Worm (Caenorhabditis elegans) whole organism, L1 larva: Measurements from ENCODE around the gene dac-1.

ENCODE experiments used
- C04F5.9 ChIP-seq: sonication (generic microtip); optimal IDR thresholded peaks from 2 replicates; lab custom pipeline; 2016; ENCODE audit warnings: missing genetic modification characterization, missing compliant biosample characterization
- aly-2 ChIP-seq: fragments of 150-350 bp; optimal IDR thresholded peaks from 2 replicates; lab custom pipeline; 2014; ENCODE audit warnings: missing biosample characterization, missing genetic modification characterization
- dpl-1 ChIP-seq, 3 experiments: fragments of 150-350 bp in 2 of 3; sonication (generic microtip) in 1 of 3; optimal IDR thresholded peaks; 2 replicates each; lab custom pipeline; 2014 to 2017; ENCODE audit warnings: missing biosample characterization in 3 of 3, missing genetic modification characterization in 3 of 3, missing genetic modification reagents in 3 of 3
- egl-27 ChIP-seq, 2 experiments: fragments of 150-350 bp in 1 of 2; sonication (generic microtip); optimal IDR thresholded peaks; 3 replicates each; lab custom pipeline; 2017 to 2018; ENCODE audit warnings: missing biosample characterization in 2 of 2, missing genetic modification characterization in 2 of 2, missing genetic modification reagents in 2 of 2
- jun-1 ChIP-seq: fragments of 150-350 bp; optimal IDR thresholded peaks from 2 replicates; lab custom pipeline; 2014; ENCODE audit warnings: missing biosample characterization, missing genetic modification reagents, missing genetic modification characterization
- lsy-2 ChIP-seq, 2 experiments: fragments of 150-350 bp; optimal IDR thresholded peaks; 2 replicates each; lab custom pipeline; 2014; ENCODE audit warnings: missing biosample characterization in 2 of 2, missing genetic modification characterization in 2 of 2
- mdl-1 ChIP-seq, 2 experiments: fragments of 150-350 bp; optimal IDR thresholded peaks; 2 replicates each; lab custom pipeline; 2014 to 2017; ENCODE audit warnings: missing biosample characterization in 2 of 2, missing genetic modification characterization in 2 of 2, inconsistent platforms in 1 of 2
- skn-1 ChIP-seq: fragments of 150-350 bp; optimal IDR thresholded peaks from 2 replicates; lab custom pipeline; 2014; ENCODE audit warnings: missing biosample characterization, missing genetic modification characterization
- unc-30 ChIP-seq: sonication (generic microtip); optimal IDR thresholded peaks from 2 replicates; lab custom pipeline; 2017; ENCODE audit warnings: missing biosample characterization, missing genetic modification characterization
- unc-86 ChIP-seq: sonication (generic microtip); optimal IDR thresholded peaks from 2 replicates; lab custom pipeline; 2016; ENCODE audit warnings: missing genetic modification characterization, missing compliant biosample characterization

DNA sequence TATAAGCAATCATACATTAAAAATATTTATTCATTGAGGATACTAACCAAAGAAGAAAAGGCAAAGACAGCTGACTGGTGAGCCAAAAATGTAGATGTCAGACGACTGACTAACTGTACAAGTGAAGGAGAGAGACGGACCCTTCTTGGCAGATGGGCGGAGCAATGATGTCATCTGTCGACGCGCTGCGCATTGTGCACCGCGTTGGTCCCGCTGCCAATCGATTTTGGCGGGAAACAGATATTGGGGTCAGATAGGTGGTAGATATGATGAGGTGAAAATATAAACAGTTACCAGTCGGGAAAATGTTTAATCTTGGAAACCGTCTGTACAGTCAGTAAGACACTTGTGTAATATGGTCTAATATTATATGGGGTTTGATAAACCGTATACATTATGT lies 53.9 kb downstream of the dac-1 start, which contains the start of gene T24C4.2:
- TF ChIP-seq lsy-2 (tag; optimal IDR thresholded peaks at IDR 0.05; lab: Kevin White, UChicago) (no peak), unc-86 (tag; lab: Kevin White, UChicago) (no peak), mdl-1 (tag; optimal IDR thresholded peaks at IDR 0.05; lab: Kevin White, UChicago) (no peak), jun-1 (tag; lab: Kevin White, UChicago) (no peak), egl-27 (tag; optimal IDR thresholded peaks at IDR 0.05; lab: Kevin White, UChicago) (no peak), aly-2 (tag; lab: Kevin White, UChicago) (no peak), skn-1 (tag; lab: Kevin White, UChicago) (no peak), unc-30 (tag; lab: Kevin White, UChicago) (no peak), C04F5.9 (no peak), dpl-1 (GFP tag; optimal IDR thresholded peaks at IDR 0.05; lab: Kevin White, UChicago) (no peak)
